Worm (Caenorhabditis elegans): ENCODE measurements around the gene baf-1.

baf-1 gene

ce11 chrIII:9474501-9474900 lies 7.2 kb downstream of the baf-1 start:
- TF ChIP-seq hmbx-1 (tag; optimal IDR thresholded peaks at IDR 0.05) (no peak), ceh-36 (tag; optimal IDR thresholded peaks at IDR 0.05) (no peak), hmg-4 (GFP tag; optimal IDR thresholded peaks at IDR 0.05) (no peak), tra-4 (tag; optimal IDR thresholded peaks at IDR 0.05) (no peak), flt-1 (GFP tag; IDR thresholded peaks at IDR 0.05) (no peak), tbx-11 (GFP tag; IDR thresholded peaks at IDR 0.05) (no peak), B0310.2 (tag; optimal IDR thresholded peaks at IDR 0.05) (no peak), scrt-1 (GFP tag; IDR thresholded peaks at IDR 0.05) (no peak), hnd-1 (tag; optimal IDR thresholded peaks at IDR 0.05) (no peak), sea-1 (GFP tag; conservative IDR thresholded peaks at IDR 0.05) (no peak), aly-1 (tag; optimal IDR thresholded peaks at IDR 0.05) (no peak), pes-1 (GFP tag; IDR thresholded peaks at IDR 0.05) (no peak), ama-1 (optimal IDR thresholded peaks at IDR 0.05) (no peak)

DNA sequence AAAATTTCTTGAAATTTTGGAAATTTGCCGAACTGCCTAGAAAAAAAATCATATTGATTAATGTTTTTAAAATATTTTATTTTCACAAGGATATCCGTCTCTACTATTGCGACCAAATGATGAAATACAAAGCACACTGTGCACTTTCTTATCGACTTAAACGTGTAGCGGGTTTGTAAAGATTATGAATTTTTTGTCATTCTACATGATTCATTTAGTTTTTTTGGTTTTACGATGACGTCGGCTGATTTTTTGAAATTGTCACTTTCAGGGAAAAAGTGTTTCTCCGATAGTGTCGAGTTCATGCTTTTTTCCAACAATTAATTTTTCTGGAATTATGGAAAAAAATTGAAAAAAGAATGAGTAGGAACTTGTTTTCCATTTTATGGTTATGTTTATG lies 9.3 kb downstream of the baf-1 start:
- no peak for TF ChIP-seq tbx-37 (GFP tag; conservative IDR thresholded peaks at IDR 0.05)
- TF ChIP-seq ets-7 (tag; optimal IDR thresholded peaks at IDR 0.05): no peak
- TF ChIP-seq pes-1 (GFP tag; IDR thresholded peaks at IDR 0.05): no peak
- TF ChIP-seq B0310.2 (tag; optimal IDR thresholded peaks at IDR 0.05): no peak
- TF ChIP-seq scrt-1 (GFP tag; IDR thresholded peaks at IDR 0.05): no peak
- no peak for TF ChIP-seq sea-1 (GFP tag; conservative IDR thresholded peaks at IDR 0.05)
- TF ChIP-seq flt-1 (GFP tag; IDR thresholded peaks at IDR 0.05): no peak
- no peak for TF ChIP-seq ceh-36 (tag; optimal IDR thresholded peaks at IDR 0.05)

DNA sequence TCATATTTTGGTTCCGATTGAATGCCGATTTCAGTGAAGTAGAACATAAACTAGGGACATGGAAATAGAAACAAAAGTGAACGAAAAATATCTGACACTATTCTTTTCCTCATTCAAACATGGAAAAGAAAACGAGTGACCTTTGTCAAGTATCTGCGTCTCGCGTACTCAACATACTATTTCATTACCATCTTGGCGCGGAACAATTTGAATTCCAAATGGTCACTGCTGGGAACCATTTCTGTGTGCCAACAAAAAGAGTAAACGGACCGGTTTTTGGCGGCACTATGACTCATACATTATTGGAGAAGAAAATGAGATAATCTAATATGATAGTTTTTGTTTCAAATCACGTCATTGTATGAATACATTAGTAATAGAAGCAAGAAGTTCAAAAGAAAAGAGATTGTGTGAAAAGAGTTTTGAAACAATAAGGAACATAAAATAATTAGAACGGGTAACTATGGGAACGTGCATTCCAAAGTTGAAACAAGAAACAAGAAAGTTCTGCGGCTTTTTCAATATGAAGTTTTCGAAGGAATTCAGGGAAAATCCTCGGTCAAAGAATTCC lies 15.2 kb downstream of the baf-1 start:
- TF ChIP-seq tbx-37 (GFP tag; conservative IDR thresholded peaks at IDR 0.05) (no peak), tbx-11 (GFP tag; IDR thresholded peaks at IDR 0.05) (no peak), hmg-4 (GFP tag; optimal IDR thresholded peaks at IDR 0.05) (no peak), tra-4 (tag; optimal IDR thresholded peaks at IDR 0.05) (no peak)

DNA sequence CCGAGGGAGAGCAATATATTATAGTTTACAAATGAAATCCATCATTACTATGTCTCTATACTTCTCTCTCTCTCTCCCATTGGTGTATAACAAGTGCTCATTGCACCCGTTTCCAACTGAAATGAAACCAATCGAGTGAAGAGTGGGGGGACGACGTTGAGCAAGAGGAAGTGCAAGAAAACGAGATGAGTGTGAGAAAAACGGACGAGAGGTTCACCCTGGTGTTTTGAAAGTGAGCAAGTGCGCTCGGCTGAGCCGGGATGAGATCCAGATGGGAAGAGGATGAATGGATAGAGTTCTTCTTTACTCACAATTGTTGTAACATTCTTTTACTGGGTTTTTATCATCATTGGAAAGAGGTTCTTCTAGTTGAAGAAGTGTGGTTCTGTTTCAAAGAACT lies 16.5 kb downstream of the baf-1 start:
- TF ChIP-seq B0310.2 (tag; optimal IDR thresholded peaks at IDR 0.05) (no peak), hnd-1 (tag; optimal IDR thresholded peaks at IDR 0.05) (no peak), pes-1 (GFP tag; IDR thresholded peaks at IDR 0.05) (no peak), sea-1 (GFP tag; conservative IDR thresholded peaks at IDR 0.05) (no peak), tra-4 (tag; optimal IDR thresholded peaks at IDR 0.05) (no peak), hmg-4 (GFP tag; optimal IDR thresholded peaks at IDR 0.05) (no peak), ama-1 (optimal IDR thresholded peaks at IDR 0.05) (no peak), tbx-11 (GFP tag; IDR thresholded peaks at IDR 0.05) (no peak), F13C5.2 (tag; optimal IDR thresholded peaks at IDR 0.05) (no peak), tbx-37 (GFP tag; conservative IDR thresholded peaks at IDR 0.05) (no peak), scrt-1 (GFP tag; IDR thresholded peaks at IDR 0.05) (no peak), ceh-13 (GFP tag; optimal IDR thresholded peaks at IDR 0.05) (no peak), flt-1 (GFP tag; IDR thresholded peaks at IDR 0.05) (no peak), ets-7 (tag; optimal IDR thresholded peaks at IDR 0.05) (no peak), aly-1 (tag; optimal IDR thresholded peaks at IDR 0.05) (no peak), hmbx-1 (tag; optimal IDR thresholded peaks at IDR 0.05) (no peak), ceh-36 (tag; optimal IDR thresholded peaks at IDR 0.05) (no peak)

ce11 chrIII:9485373-9485772 lies 18.1 kb downstream of the baf-1 start, which contains the start of gene bre-3:
bre-3 (minus strand) TSS chrIII:9485473.
- no peak for TF ChIP-seq pes-1 (GFP tag; IDR thresholded peaks at IDR 0.05)
- no peak for TF ChIP-seq hnd-1 (tag; optimal IDR thresholded peaks at IDR 0.05)
- no peak for TF ChIP-seq flt-1 (GFP tag; IDR thresholded peaks at IDR 0.05)
- no peak for TF ChIP-seq ets-7 (tag; optimal IDR thresholded peaks at IDR 0.05)
- TF ChIP-seq B0310.2 (tag; optimal IDR thresholded peaks at IDR 0.05): no peak
- no peak for TF ChIP-seq sea-1 (GFP tag; conservative IDR thresholded peaks at IDR 0.05)
- TF ChIP-seq ceh-13 (GFP tag; optimal IDR thresholded peaks at IDR 0.05): no peak
- TF ChIP-seq ceh-36 (tag; optimal IDR thresholded peaks at IDR 0.05): no peak
- TF ChIP-seq tbx-37 (GFP tag; conservative IDR thresholded peaks at IDR 0.05): no peak
- no peak for TF ChIP-seq F13C5.2 (tag; optimal IDR thresholded peaks at IDR 0.05)
- TF ChIP-seq scrt-1 (GFP tag; IDR thresholded peaks at IDR 0.05): no peak
- no peak for TF ChIP-seq hmbx-1 (tag; optimal IDR thresholded peaks at IDR 0.05)
- TF ChIP-seq tra-4 (tag; optimal IDR thresholded peaks at IDR 0.05): no peak
- TF ChIP-seq aly-1 (tag; optimal IDR thresholded peaks at IDR 0.05): no peak
- TF ChIP-seq hmg-4 (GFP tag; optimal IDR thresholded peaks at IDR 0.05): no peak
- TF ChIP-seq ama-1 (optimal IDR thresholded peaks at IDR 0.05): no peak
- TF ChIP-seq tbx-11 (GFP tag; IDR thresholded peaks at IDR 0.05): no peak

- TF ChIP-seq hnd-1 (tag; optimal IDR thresholded peaks at IDR 0.05) (no peak), ama-1 (optimal IDR thresholded peaks at IDR 0.05) (no peak), flt-1 (GFP tag; IDR thresholded peaks at IDR 0.05) (no peak), ceh-13 (GFP tag; optimal IDR thresholded peaks at IDR 0.05) (no peak), aly-1 (tag; optimal IDR thresholded peaks at IDR 0.05) (no peak), scrt-1 (GFP tag; IDR thresholded peaks at IDR 0.05) (no peak), tra-4 (tag; optimal IDR thresholded peaks at IDR 0.05) (no peak), tbx-11 (GFP tag; IDR thresholded peaks at IDR 0.05) (no peak), hmg-4 (GFP tag; optimal IDR thresholded peaks at IDR 0.05) (no peak), F13C5.2 (tag; optimal IDR thresholded peaks at IDR 0.05) (no peak), B0310.2 (tag; optimal IDR thresholded peaks at IDR 0.05) (no peak), tbx-37 (GFP tag; conservative IDR thresholded peaks at IDR 0.05) (no peak), ets-7 (tag; optimal IDR thresholded peaks at IDR 0.05) (no peak)
Measured at ce11 chrIII:9487454-9487853, 20.2 kb downstream of the baf-1 start.

DNA sequence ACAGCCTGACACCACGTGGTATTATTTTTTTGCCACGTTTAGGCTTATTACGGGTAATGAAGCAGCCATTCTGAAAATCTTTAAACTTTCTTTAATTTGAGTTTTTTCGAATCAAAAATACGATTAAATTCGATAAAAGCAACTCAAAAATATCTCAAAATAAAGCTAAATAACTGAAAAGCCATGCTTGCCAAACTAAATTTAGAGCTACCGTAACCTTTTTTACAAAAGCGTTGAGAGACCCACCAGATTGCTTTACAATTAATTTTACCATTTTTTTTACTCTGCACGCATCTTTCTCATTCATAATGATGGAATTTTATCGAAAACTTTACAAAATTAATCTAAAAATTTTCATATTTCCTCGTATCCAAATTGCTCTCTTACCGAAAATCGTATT lies 20.8 kb downstream of the baf-1 start:
- TF ChIP-seq tra-4 (tag; optimal IDR thresholded peaks at IDR 0.05) (no peak), ama-1 (optimal IDR thresholded peaks at IDR 0.05) (no peak), flt-1 (GFP tag; IDR thresholded peaks at IDR 0.05) (no peak), hnd-1 (tag; optimal IDR thresholded peaks at IDR 0.05) (no peak), F13C5.2 (tag; optimal IDR thresholded peaks at IDR 0.05) (no peak), ceh-36 (tag; optimal IDR thresholded peaks at IDR 0.05) (no peak), ets-7 (tag; optimal IDR thresholded peaks at IDR 0.05) (no peak), sea-1 (GFP tag; conservative IDR thresholded peaks at IDR 0.05) (no peak), hmbx-1 (tag; optimal IDR thresholded peaks at IDR 0.05) (no peak), pes-1 (GFP tag; IDR thresholded peaks at IDR 0.05) (no peak), B0310.2 (tag; optimal IDR thresholded peaks at IDR 0.05) (no peak), aly-1 (tag; optimal IDR thresholded peaks at IDR 0.05) (no peak), scrt-1 (GFP tag; IDR thresholded peaks at IDR 0.05) (no peak), ceh-13 (GFP tag; optimal IDR thresholded peaks at IDR 0.05) (no peak), tbx-11 (GFP tag; IDR thresholded peaks at IDR 0.05) (no peak), tbx-37 (GFP tag; conservative IDR thresholded peaks at IDR 0.05) (no peak), hmg-4 (GFP tag; optimal IDR thresholded peaks at IDR 0.05) (no peak)

Measured in whole organism, early embryonic.